Fruit fly (Drosophila melanogaster): ENCODE results near the gene RpL36A.

The RpL36A gene

DNA sequence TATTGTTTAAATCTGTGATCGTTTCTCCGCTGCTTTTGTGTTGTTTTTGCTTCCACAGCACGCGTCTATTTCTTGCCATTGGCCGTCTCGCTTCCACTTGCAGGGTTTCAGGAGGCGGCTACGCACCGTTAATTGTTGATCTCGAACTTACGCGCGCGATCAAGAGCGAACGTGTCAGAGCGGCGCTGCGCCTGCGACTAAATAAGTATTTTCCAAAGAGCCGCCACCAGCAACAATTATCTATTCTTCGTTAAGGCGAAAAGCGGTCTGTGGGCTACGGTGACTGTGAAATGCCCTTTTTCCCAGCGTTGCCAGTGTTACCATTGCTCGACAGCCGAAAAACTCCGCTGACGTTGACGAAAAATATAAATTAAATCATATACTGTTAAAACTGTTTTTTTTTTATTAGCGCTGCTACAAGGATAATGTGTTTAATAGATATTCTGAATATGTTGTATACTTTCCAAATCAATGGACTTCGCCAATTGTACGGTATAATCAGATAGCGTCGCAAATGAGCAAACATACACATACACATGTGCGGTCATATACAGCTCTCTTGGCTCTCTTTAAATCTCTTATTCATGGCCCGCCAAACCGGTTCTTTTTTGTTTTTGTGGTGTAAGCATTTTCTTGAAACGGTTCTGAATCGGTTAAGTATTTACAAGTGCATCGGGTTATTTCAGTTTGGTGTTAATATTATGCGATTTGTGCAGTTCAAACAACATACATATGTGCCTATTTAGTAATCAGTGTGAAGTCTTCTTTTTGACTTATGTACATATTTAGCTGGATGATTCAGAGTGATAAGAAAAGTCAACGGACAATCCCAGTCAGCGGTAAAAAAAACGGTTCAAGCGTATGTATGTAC lies 48.5 kb downstream of the RpL36A start, which contains the start of gene pes (continued):
- TF ChIP-seq CG17328 (GFP tag; IDR thresholded peaks at IDR 0.05) (peak; percentile 47; the same call in 1 of the 2 replicates), Mad (GFP tag; optimal IDR thresholded peaks at IDR 0.05) (peak; percentile 87), trem (tag; optimal IDR thresholded peaks at IDR 0.05) (peak; percentile 72), z (GFP tag; IDR thresholded peaks at IDR 0.05) (no peak), CG15514 (GFP tag; optimal IDR thresholded peaks at IDR 0.05) (peak; percentile 83), hbn (GFP tag; IDR thresholded peaks at IDR 0.05; ENCODE audit: partially characterized antibody) (no peak), CG12659 (GFP tag; optimal IDR thresholded peaks at IDR 0.05) (peak; percentile 92), eve (GFP tag; optimal IDR thresholded peaks at IDR 0.05) (peak in 1 of 2 experiments; percentile 95), CG10654 (GFP tag; optimal IDR thresholded peaks at IDR 0.05) (peak; percentile 88), Dbx (GFP tag; IDR thresholded peaks at IDR 0.05) (peak; percentile 96), CG42726 (GFP tag; IDR thresholded peaks at IDR 0.05; ENCODE audit: partially characterized antibody) (peak; percentile 55), ara (GFP tag; IDR thresholded peaks at IDR 0.05) (peak; percentile 90), CG3065 (GFP tag; optimal IDR thresholded peaks at IDR 0.05) (no peak), Ptx1 (GFP tag; IDR thresholded peaks at IDR 0.05) (peak; percentile 12; the same call in 1 of the 2 replicates), CG18476 (GFP tag; optimal IDR thresholded peaks at IDR 0.05) (peak; percentile 95), tup (GFP tag; optimal IDR thresholded peaks at IDR 0.05) (peak; percentile 90), CG1233 (GFP tag; optimal IDR thresholded peaks at IDR 0.05) (peak; percentile 86), Vsx1 (GFP tag; optimal IDR thresholded peaks at IDR 0.05) (no peak), C15 (GFP tag; IDR thresholded peaks at IDR 0.05) (peak; percentile 79), Hr3 (GFP tag; optimal IDR thresholded peaks at IDR 0.05) (peak; percentile 40), CG8089 (GFP tag; optimal IDR thresholded peaks at IDR 0.05) (no peak), toy (GFP tag; IDR thresholded peaks at IDR 0.05) (peak; percentile 84), usp (GFP tag; optimal IDR thresholded peaks at IDR 0.05) (no peak), Eip74EF (GFP tag; optimal IDR thresholded peaks at IDR 0.05) (peak in 1 of 2 experiments; percentile 92), HHEX (GFP tag; optimal IDR thresholded peaks at IDR 0.05) (peak; percentile 93), Lhr (GFP tag; optimal IDR thresholded peaks at IDR 0.05) (peak; percentile 68), CG33213 (GFP tag; optimal IDR thresholded peaks at IDR 0.05) (peak; percentile 59), Elba2 (GFP tag; optimal IDR thresholded peaks at IDR 0.05) (peak; percentile 38), ase (GFP tag; IDR thresholded peaks at IDR 0.05) (peak; percentile 89), CG12236 (GFP tag; optimal IDR thresholded peaks at IDR 0.05) (no peak), vnd (GFP tag; IDR thresholded peaks at IDR 0.05; ENCODE audit: partially characterized antibody) (no peak), CG3995 (GFP tag; optimal IDR thresholded peaks at IDR 0.05) (peak; percentile 70), CG11247 (GFP tag; IDR thresholded peaks at IDR 0.05) (peak; percentile 56), hth (optimal IDR thresholded peaks at IDR 0.05) (no peak), wek (GFP tag; optimal IDR thresholded peaks at IDR 0.05) (peak; percentile 74), sisA (GFP tag; IDR thresholded peaks at IDR 0.05) (peak; percentile 95), shn (GFP tag; optimal IDR thresholded peaks at IDR 0.05) (no peak), Hmr (GFP tag; optimal IDR thresholded peaks at IDR 0.05) (peak; percentile 16), prd (optimal IDR thresholded peaks at IDR 0.05) (no peak), prd (GFP tag; IDR thresholded peaks at IDR 0.05) (peak; percentile 97), klu (GFP tag; IDR thresholded peaks at IDR 0.05) (no peak), trh (GFP tag; optimal IDR thresholded peaks at IDR 0.05) (no peak), h (optimal IDR thresholded peaks at IDR 0.05) (no peak), CG6175 (GFP tag; IDR thresholded peaks at IDR 0.05) (peak; percentile 91), CG10979 (tag; optimal IDR thresholded peaks at IDR 0.05) (peak; percentile 91), CG2116 (GFP tag; optimal IDR thresholded peaks at IDR 0.05) (peak; percentile 72), CG16813 (GFP tag; IDR thresholded peaks at IDR 0.05; ENCODE audit: partially characterized antibody) (no peak), CG31441 (GFP tag; IDR thresholded peaks at IDR 0.05) (peak; percentile 90), HLH54F (GFP tag; optimal IDR thresholded peaks at IDR 0.05) (peak; percentile 78), CG3726 (GFP tag; IDR thresholded peaks at IDR 0.05) (peak; percentile 84; the same call in 1 of the 3 replicates)
